Worm (Caenorhabditis elegans) whole organism, L2 larva: ENCODE data around the gene ZK892.6.

Experiments
- C34F6.9 ChIP-seq: fragments of 150-350 bp; optimal IDR thresholded peaks from 2 replicates; lab custom pipeline; 2014; ENCODE audit warnings: missing biosample characterization, missing genetic modification characterization
- F13H6.1 ChIP-seq: sonication (generic microtip); optimal IDR thresholded peaks from 2 replicates; lab custom pipeline; 2016; ENCODE audit warnings: missing genetic modification characterization, missing compliant biosample characterization
- R02D3.7 ChIP-seq: fragments of 150-350 bp; optimal IDR thresholded peaks from 2 replicates; lab custom pipeline; 2014; ENCODE audit warnings: missing biosample characterization, missing genetic modification characterization
- ZK546.5 ChIP-seq: sonication (generic microtip); optimal IDR thresholded peaks from 2 replicates; lab custom pipeline; 2017; ENCODE audit warnings: missing biosample characterization, missing genetic modification characterization
- alr-1 ChIP-seq: fragments of 150-350 bp; optimal IDR thresholded peaks from 2 replicates; lab custom pipeline; 2014; ENCODE audit warnings: missing biosample characterization, missing genetic modification characterization
- aly-2 ChIP-seq: fragments of 150-350 bp; optimal IDR thresholded peaks from 2 replicates; lab custom pipeline; 2014; ENCODE audit warnings: missing biosample characterization, missing genetic modification characterization
- ama-1 ChIP-seq: fragments of 150-350 bp; optimal IDR thresholded peaks from 2 replicates; lab custom pipeline; 2018; ENCODE audit warnings: inconsistent platforms
- blmp-1 ChIP-seq: sonication (generic microtip); optimal IDR thresholded peaks from 2 replicates; lab custom pipeline; 2017; ENCODE audit warnings: missing genetic modification characterization, mild to moderate bottlenecking, missing compliant biosample characterization, antibody characterized with exemption, moderate library complexity; ENCODE audit not compliant: insufficient read depth
- ceh-82 ChIP-seq: fragments of 150-350 bp; optimal IDR thresholded peaks from 2 replicates; lab custom pipeline; 2014; ENCODE audit warnings: missing biosample characterization, missing genetic modification characterization
- crh-2 ChIP-seq: sonication (generic microtip); optimal IDR thresholded peaks from 2 replicates; lab custom pipeline; 2017; ENCODE audit warnings: missing biosample characterization, missing genetic modification characterization
- dmd-4 ChIP-seq: sonication (generic microtip); optimal IDR thresholded peaks from 2 replicates; lab custom pipeline; 2017; ENCODE audit warnings: missing biosample characterization, missing genetic modification characterization
- egl-27 ChIP-seq: sonication (generic microtip); optimal IDR thresholded peaks from 3 replicates; lab custom pipeline; 2017; ENCODE audit warnings: missing biosample characterization, missing genetic modification reagents, missing genetic modification characterization
- elt-3 ChIP-seq: sonication (generic microtip); optimal IDR thresholded peaks from 2 replicates; lab custom pipeline; 2017; ENCODE audit warnings: missing biosample characterization, missing genetic modification characterization
- fos-1 ChIP-seq: fragments of 150-350 bp; optimal IDR thresholded peaks from 2 replicates; lab custom pipeline; 2014; ENCODE audit warnings: missing biosample characterization, missing genetic modification characterization
- lin-13 ChIP-seq: fragments of 150-350 bp; optimal IDR thresholded peaks from 2 replicates; lab custom pipeline; 2014; ENCODE audit warnings: missing biosample characterization, missing genetic modification reagents, missing genetic modification characterization
- lin-39 ChIP-seq: fragments of 150-350 bp; optimal IDR thresholded peaks from 2 replicates; lab custom pipeline; 2014; ENCODE audit warnings: missing biosample characterization, missing genetic modification reagents, missing genetic modification characterization
- lsy-2 ChIP-seq, 2 experiments: fragments of 150-350 bp in 1 of 2; sonication (generic microtip) in 1 of 2; optimal IDR thresholded peaks; 2 replicates each; lab custom pipeline; 2014 to 2017; ENCODE audit warnings: missing biosample characterization in 2 of 2, missing genetic modification characterization in 2 of 2
- mbf-1 ChIP-seq: sonication (generic microtip); optimal IDR thresholded peaks from 2 replicates; lab custom pipeline; 2017; ENCODE audit warnings: missing biosample characterization, missing genetic modification characterization
- mdl-1 ChIP-seq, 2 experiments: fragments of 150-350 bp in 1 of 2; sonication (generic microtip) in 1 of 2; optimal IDR thresholded peaks; 2 replicates each; lab custom pipeline; 2017; ENCODE audit warnings: missing biosample characterization in 2 of 2, missing genetic modification characterization in 2 of 2
- nhr-10 ChIP-seq: sonication (generic microtip); optimal IDR thresholded peaks from 2 replicates; lab custom pipeline; 2017; ENCODE audit warnings: missing biosample characterization, missing genetic modification characterization
- nhr-11 ChIP-seq: fragments of 150-350 bp; optimal IDR thresholded peaks from 2 replicates; lab custom pipeline; 2014; ENCODE audit warnings: missing biosample characterization, missing genetic modification characterization
- nhr-12 ChIP-seq: fragments of 150-350 bp; optimal IDR thresholded peaks from 2 replicates; lab custom pipeline; 2014; ENCODE audit warnings: missing biosample characterization, missing genetic modification characterization
- nhr-129 ChIP-seq: fragments of 150-350 bp; optimal IDR thresholded peaks from 2 replicates; lab custom pipeline; 2014; ENCODE audit warnings: missing biosample characterization, missing genetic modification characterization
- nhr-21 ChIP-seq: fragments of 150-350 bp; optimal IDR thresholded peaks from 2 replicates; lab custom pipeline; 2014; ENCODE audit warnings: missing biosample characterization, missing genetic modification characterization
- nhr-23 ChIP-seq: fragments of 150-350 bp; optimal IDR thresholded peaks from 2 replicates; lab custom pipeline; 2014; ENCODE audit warnings: missing biosample characterization, missing genetic modification reagents, missing genetic modification characterization
- nhr-237 ChIP-seq: fragments of 150-350 bp; optimal IDR thresholded peaks from 2 replicates; lab custom pipeline; 2014; ENCODE audit warnings: missing biosample characterization, missing genetic modification characterization
- nhr-77 ChIP-seq: fragments of 150-350 bp; optimal IDR thresholded peaks from 2 replicates; lab custom pipeline; 2014; ENCODE audit warnings: missing biosample characterization, missing genetic modification characterization
- peb-1 ChIP-seq: fragments of 150-350 bp; optimal IDR thresholded peaks from 2 replicates; lab custom pipeline; 2014; ENCODE audit warnings: missing biosample characterization, missing genetic modification characterization
- sem-4 ChIP-seq: fragments of 150-350 bp; optimal IDR thresholded peaks from 2 replicates; lab custom pipeline; 2014; ENCODE audit warnings: missing biosample characterization, missing genetic modification reagents, missing genetic modification characterization
- skn-1 ChIP-seq: sonication (generic microtip); optimal IDR thresholded peaks from 2 replicates; lab custom pipeline; 2017; ENCODE audit warnings: missing biosample characterization, missing genetic modification characterization
- sma-3 ChIP-seq: sonication (generic microtip); optimal IDR thresholded peaks from 2 replicates; lab custom pipeline; 2016; ENCODE audit warnings: missing genetic modification reagents, missing genetic modification characterization, missing compliant biosample characterization
- sma-9 ChIP-seq, 2 experiments: fragments of 150-350 bp in 1 of 2; sonication (generic microtip) in 1 of 2; optimal IDR thresholded peaks; 2 replicates each; lab custom pipeline; 2014 to 2016; ENCODE audit warnings: missing genetic modification characterization in 2 of 2, mild to moderate bottlenecking in 1 of 2, missing biosample characterization in 1 of 2, missing compliant biosample characterization in 1 of 2, missing genetic modification reagents in 1 of 2, moderate library complexity in 1 of 2
- snpc-4 ChIP-seq: fragments of 150-350 bp; optimal IDR thresholded peaks from 2 replicates; lab custom pipeline; 2014; ENCODE audit warnings: missing biosample characterization, missing genetic modification characterization
- unc-39 ChIP-seq: fragments of 150-350 bp; optimal IDR thresholded peaks from 2 replicates; lab custom pipeline; 2014; ENCODE audit warnings: missing biosample characterization, missing genetic modification characterization
- unc-55 ChIP-seq: fragments of 150-350 bp; sonication (generic microtip); optimal IDR thresholded peaks from 3 replicates; lab custom pipeline; 2014; ENCODE audit warnings: missing biosample characterization, missing genetic modification reagents, missing genetic modification characterization
- ztf-4 ChIP-seq: fragments of 150-350 bp; optimal IDR thresholded peaks from 2 replicates; lab custom pipeline; 2014; ENCODE audit warnings: missing biosample characterization, missing genetic modification characterization

ZK892.6 gene

ce11 chrII:10001065-10001464 lies 21.1 kb upstream of the ZK892.6 start, which contains the start of gene nlt-1 (continued):
- TF ChIP-seq sem-4 (tag; lab: Kevin White, UChicago): no peak
- peak; percentile 40 for TF ChIP-seq sma-9 (GFP tag; optimal IDR thresholded peaks at IDR 0.05; lab: Kevin White, UChicago)
- TF ChIP-seq sma-9 (tag; optimal IDR thresholded peaks at IDR 0.05; lab: Kevin White, UChicago): no peak

- TF ChIP-seq unc-55 (no peak), alr-1 (tag; lab: Kevin White, UChicago) (no peak), nhr-129 (tag; lab: Kevin White, UChicago) (no peak), nhr-237 (tag; lab: Kevin White, UChicago) (no peak), sma-9 (GFP tag; optimal IDR thresholded peaks at IDR 0.05; lab: Kevin White, UChicago) (no peak), sma-9 (tag; optimal IDR thresholded peaks at IDR 0.05; lab: Kevin White, UChicago) (no peak), peb-1 (tag; lab: Kevin White, UChicago) (no peak), ztf-4 (no peak), lin-13 (no peak), sma-3 (GFP tag; lab: Kevin White, UChicago) (no peak), blmp-1 (tag; lab: Kevin White, UChicago) (no peak), R02D3.7 (tag; lab: Kevin White, UChicago) (no peak), egl-27 (tag; lab: Kevin White, UChicago) (no peak), unc-39 (tag; lab: Kevin White, UChicago) (no peak), mbf-1 (tag; lab: Kevin White, UChicago) (no peak), lin-39 (tag; lab: Kevin White, UChicago) (no peak), ceh-82 (no peak), nhr-10 (tag; lab: Kevin White, UChicago) (no peak), mdl-1 (tag; optimal IDR thresholded peaks at IDR 0.05; lab: Kevin White, UChicago) (no peak), F13H6.1 (tag; lab: Kevin White, UChicago) (no peak), skn-1 (no peak)
These were observed 14.8 kb upstream of the ZK892.6 start for ce11 chrII:9994679-9995078.

ce11 chrII:9992474-9992873 lies 12.5 kb upstream of the ZK892.6 start:
- TF ChIP-seq lsy-2 (tag; optimal IDR thresholded peaks at IDR 0.05; lab: Kevin White, UChicago) (no peak), F13H6.1 (tag; lab: Kevin White, UChicago) (peak; percentile 38), nhr-21 (no peak), sma-9 (GFP tag; optimal IDR thresholded peaks at IDR 0.05; lab: Kevin White, UChicago) (peak; percentile 22), sma-9 (tag; optimal IDR thresholded peaks at IDR 0.05; lab: Kevin White, UChicago) (no peak), snpc-4 (no peak), nhr-129 (tag; lab: Kevin White, UChicago) (no peak), elt-3 (no peak), lin-13 (no peak), ZK546.5 (tag; lab: Kevin White, UChicago) (no peak)

- no peak for TF ChIP-seq C34F6.9
- no peak for TF ChIP-seq sma-3 (GFP tag; lab: Kevin White, UChicago)
- no peak for TF ChIP-seq blmp-1 (tag; lab: Kevin White, UChicago)
- no peak for TF ChIP-seq crh-2 (tag; lab: Kevin White, UChicago)
- TF ChIP-seq fos-1 (tag; lab: Kevin White, UChicago): no peak
- no peak for TF ChIP-seq mbf-1 (tag; lab: Kevin White, UChicago)
- TF ChIP-seq nhr-77 (tag; lab: Kevin White, UChicago): no peak
- TF ChIP-seq unc-39 (tag; lab: Kevin White, UChicago): no peak
- no peak for TF ChIP-seq snpc-4
- no peak for TF ChIP-seq aly-2 (tag; lab: Kevin White, UChicago)
- no peak for TF ChIP-seq nhr-11
- TF ChIP-seq nhr-12 (tag; lab: Kevin White, UChicago): no peak
- no peak for TF ChIP-seq unc-55
- TF ChIP-seq dmd-4 (tag; lab: Kevin White, UChicago): no peak
- TF ChIP-seq nhr-23 (tag; lab: Kevin White, UChicago): no peak
- no peak for TF ChIP-seq nhr-129 (tag; lab: Kevin White, UChicago)
- TF ChIP-seq ama-1 (lab: Kevin White, UChicago): no peak
These were observed 10.9 kb upstream of the ZK892.6 start, which contains the start of gene lec-3 for ce11 chrII:9990812-9991211. TSS of gene lec-3 (plus strand) at chrII:9991112.
